Worm (Caenorhabditis elegans): ENCODE results near the gene C18F10.7.

- no peak for TF ChIP-seq dao-5 (tag; optimal IDR thresholded peaks at IDR 0.05)
- no peak for TF ChIP-seq him-1 (tag; optimal IDR thresholded peaks at IDR 0.05)
Measured at ce11 chrIII:6315515-6315914, 37.4 kb upstream of the C18F10.7 start.
